Worm (Caenorhabditis elegans): ENCODE data around the gene idpa-3.

Gene idpa-3

ce11 chrX:10333301-10333854 lies 2.9 kb upstream of the idpa-3 start, which contains the start of gene R07E3.4 (continued):
- TF ChIP-seq skn-1 (tag; optimal IDR thresholded peaks at IDR 0.05) = no peak
- no peak for TF ChIP-seq Y116A8C.19 (tag; optimal IDR thresholded peaks at IDR 0.05; ENCODE audit: borderline replicate concordance)
- TF ChIP-seq isw-1 (GFP tag; IDR thresholded peaks at IDR 0.05) = no peak
- no peak for TF ChIP-seq zag-1 (tag; optimal IDR thresholded peaks at IDR 0.05)
- TF ChIP-seq fkh-8 (tag; optimal IDR thresholded peaks at IDR 0.05) = no peak
- TF ChIP-seq pqm-1 (tag; optimal IDR thresholded peaks at IDR 0.05) = peak; percentile 9
- TF ChIP-seq mdl-1 (tag; optimal IDR thresholded peaks at IDR 0.05) = no peak
- TF ChIP-seq dsc-1 (tag; optimal IDR thresholded peaks at IDR 0.05) = no peak
- peak; percentile 72 for TF ChIP-seq nhr-11 (tag; optimal IDR thresholded peaks at IDR 0.05)
- TF ChIP-seq irx-1 (tag; optimal IDR thresholded peaks at IDR 0.05) = no peak
- TF ChIP-seq ceh-8 (GFP tag; optimal IDR thresholded peaks at IDR 0.05) = no peak
- TF ChIP-seq pax-3 (tag; optimal IDR thresholded peaks at IDR 0.05) = no peak
- TF ChIP-seq nhr-71 (tag; optimal IDR thresholded peaks at IDR 0.05) = peak; percentile 80
- TF ChIP-seq nhr-90 (tag; optimal IDR thresholded peaks at IDR 0.05; ENCODE audit: poor library complexity) = peak; percentile 40
- no peak for TF ChIP-seq swsn-7 (tag; optimal IDR thresholded peaks at IDR 0.05)
- TF ChIP-seq fkh-4 (tag; optimal IDR thresholded peaks at IDR 0.05; ENCODE audit: borderline replicate concordance) = no peak
- TF ChIP-seq egl-13 (tag; optimal IDR thresholded peaks at IDR 0.05) = no peak
- no peak for TF ChIP-seq C34B4.2 (tag; optimal IDR thresholded peaks at IDR 0.05)
- TF ChIP-seq sptf-1 (tag; optimal IDR thresholded peaks at IDR 0.05) = no peak
- TF ChIP-seq snu-23 (GFP tag; optimal IDR thresholded peaks at IDR 0.05) = peak; percentile 54
- TF ChIP-seq nhr-85 (tag) = peak; percentile 92
- TF ChIP-seq C04F5.9 (tag; optimal IDR thresholded peaks at IDR 0.05) = no peak
- TF ChIP-seq ces-1 (GFP tag; optimal IDR thresholded peaks at IDR 0.05) = no peak
- TF ChIP-seq mep-1 (tag; optimal IDR thresholded peaks at IDR 0.05) = peak; percentile 18
- TF ChIP-seq vab-15 (tag; optimal IDR thresholded peaks at IDR 0.05) = no peak
- no peak for TF ChIP-seq snpc-4 (tag; optimal IDR thresholded peaks at IDR 0.05)
- peak; percentile 68 for TF ChIP-seq nhr-19 (GFP tag; conservative IDR thresholded peaks at IDR 0.05)
- TF ChIP-seq mef-2 (tag; optimal IDR thresholded peaks at IDR 0.05) = no peak
- TF ChIP-seq grh-1 (GFP tag; IDR thresholded peaks at IDR 0.05) = peak; percentile 61
- peak in 1 of 2 experiments; percentile 16 for TF ChIP-seq lin-35 (GFP tag; optimal IDR thresholded peaks at IDR 0.05)
- peak; percentile 86 for TF ChIP-seq nhr-20 (tag; optimal IDR thresholded peaks at IDR 0.05)
- no peak for TF ChIP-seq nhr-77 (tag; optimal IDR thresholded peaks at IDR 0.05)
- no peak for TF ChIP-seq F16B12.6 (tag; optimal IDR thresholded peaks at IDR 0.05)
- TF ChIP-seq jun-1 (tag; optimal IDR thresholded peaks at IDR 0.05) = no peak
- no peak for TF ChIP-seq lir-3 (tag; optimal IDR thresholded peaks at IDR 0.05; ENCODE audit: poor library complexity)
- no peak for TF ChIP-seq unc-30 (tag; optimal IDR thresholded peaks at IDR 0.05)
- peak; percentile 30 for TF ChIP-seq tbx-2 (tag; optimal IDR thresholded peaks at IDR 0.05)
- TF ChIP-seq lin-13 (GFP tag; optimal IDR thresholded peaks at IDR 0.05) = no peak
- no peak for TF ChIP-seq zip-4 (GFP tag; optimal IDR thresholded peaks at IDR 0.05)
- no peak for TF ChIP-seq nhr-237 (tag; optimal IDR thresholded peaks at IDR 0.05)

- TF ChIP-seq elt-3 (tag; optimal IDR thresholded peaks at IDR 0.05) (no peak), ama-1 (optimal IDR thresholded peaks at IDR 0.05) (no peak)
These were observed 354 bp downstream of the idpa-3 start for ce11 chrX:10336592-10336991.

- TF ChIP-seq ces-1 (GFP tag; optimal IDR thresholded peaks at IDR 0.05) = no peak
- no peak for TF ChIP-seq snpc-4 (tag; optimal IDR thresholded peaks at IDR 0.05)
- no peak for TF ChIP-seq nhr-19 (GFP tag; conservative IDR thresholded peaks at IDR 0.05)
- no peak for TF ChIP-seq tbx-2 (tag; optimal IDR thresholded peaks at IDR 0.05)
- TF ChIP-seq ceh-8 (GFP tag; optimal IDR thresholded peaks at IDR 0.05) = no peak
- TF ChIP-seq nhr-20 (tag; optimal IDR thresholded peaks at IDR 0.05) = no peak
- no peak for TF ChIP-seq aha-1 (tag; optimal IDR thresholded peaks at IDR 0.05)
- no peak for TF ChIP-seq ceh-90 (tag; optimal IDR thresholded peaks at IDR 0.05)
- TF ChIP-seq nhr-71 (tag; optimal IDR thresholded peaks at IDR 0.05) = no peak
- TF ChIP-seq fkh-8 (tag; optimal IDR thresholded peaks at IDR 0.05) = no peak
- no peak for TF ChIP-seq nhr-12 (tag; optimal IDR thresholded peaks at IDR 0.05)
- no peak for TF ChIP-seq ama-1 (optimal IDR thresholded peaks at IDR 0.05)
- no peak for TF ChIP-seq ztf-11 (tag; optimal IDR thresholded peaks at IDR 0.05)
- TF ChIP-seq aly-2 (tag; optimal IDR thresholded peaks at IDR 0.05) = no peak
These were observed 1.9 kb downstream of the idpa-3 start, which contains the start of gene cut-5 for ce11 chrX:10338100-10338499. cut-5 (minus strand) TSS chrX:10338200.
